Fruit fly (Drosophila melanogaster): ENCODE measurements around the gene CG11247.

The CG11247 gene

DNA sequence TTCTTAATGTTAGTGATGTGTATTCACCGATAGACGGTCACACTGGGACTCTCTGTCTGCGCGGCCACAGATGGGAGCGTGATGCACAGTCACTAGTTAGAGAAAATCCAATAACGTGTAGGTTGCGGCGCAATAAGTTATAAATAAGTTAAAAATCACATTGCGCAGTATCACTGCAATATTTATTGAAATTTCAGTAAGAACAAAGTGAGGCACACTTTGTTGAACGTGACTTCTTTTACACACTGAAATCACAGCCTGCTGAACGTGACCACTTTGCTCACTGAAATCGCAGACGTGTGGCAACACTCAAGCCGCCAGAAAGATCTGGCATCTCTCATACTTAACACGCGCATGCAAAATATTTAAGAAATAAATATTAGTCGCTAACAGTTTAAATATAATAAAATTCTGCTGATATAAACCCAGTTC, at the start of gene CG11247, which contains the start of gene Polr2H (continued):
- TF ChIP-seq Myb (GFP tag; optimal IDR thresholded peaks at IDR 0.05) = peak; percentile 83
- peak; percentile 95 for TF ChIP-seq CG6272 (GFP tag; IDR thresholded peaks at IDR 0.05)
- peak; percentile 92 for TF ChIP-seq tgo (GFP tag; IDR thresholded peaks at IDR 0.05)
- TF ChIP-seq dimm (GFP tag; IDR thresholded peaks at IDR 0.05) = peak; percentile 69
- TF ChIP-seq tio (GFP tag; optimal IDR thresholded peaks at IDR 0.05) = peak; percentile 86
- peak; percentile 92 for TF ChIP-seq Rx (GFP tag; IDR thresholded peaks at IDR 0.05)
- TF ChIP-seq Bgb (GFP tag; IDR thresholded peaks at IDR 0.05; ENCODE audit: partially characterized antibody) = peak; percentile 67
- TF ChIP-seq CG3065 (GFP tag; optimal IDR thresholded peaks at IDR 0.05) = peak; percentile 84
- peak; percentile 88 for TF ChIP-seq ara (GFP tag; IDR thresholded peaks at IDR 0.05)
- peak; percentile 100 for TF ChIP-seq CG31441 (GFP tag; IDR thresholded peaks at IDR 0.05)
- no peak for TF ChIP-seq CG6813 (GFP tag; optimal IDR thresholded peaks at IDR 0.05)
- peak; percentile 90 for TF ChIP-seq CG9797 (GFP tag; optimal IDR thresholded peaks at IDR 0.05)
- TF ChIP-seq CG7556 (GFP tag; optimal IDR thresholded peaks at IDR 0.05) = peak; percentile 66
- TF ChIP-seq CG4328 (GFP tag; optimal IDR thresholded peaks at IDR 0.05) = peak; percentile 69
- peak; percentile 93 for TF ChIP-seq BEAF-32 (GFP tag; optimal IDR thresholded peaks at IDR 0.05)
- TF ChIP-seq CG16813 (GFP tag; IDR thresholded peaks at IDR 0.05; ENCODE audit: partially characterized antibody) = peak; percentile 86
- peak; percentile 41; the same call in 1 of the 2 replicates for TF ChIP-seq Dip2 (GFP tag; IDR thresholded peaks at IDR 0.05)
- peak; percentile 78 for TF ChIP-seq Fer2 (tag; optimal IDR thresholded peaks at IDR 0.05)
- TF ChIP-seq CG18764 (GFP tag; optimal IDR thresholded peaks at IDR 0.05) = peak; percentile 88
- TF ChIP-seq H2.0 (GFP tag; IDR thresholded peaks at IDR 0.05) = peak; percentile 89
- peak; percentile 84 for TF ChIP-seq crc (GFP tag; optimal IDR thresholded peaks at IDR 0.05)
- peak; percentile 91 for TF ChIP-seq CG4820 (GFP tag; optimal IDR thresholded peaks at IDR 0.05)
- peak; percentile 79 for TF ChIP-seq Elba2 (GFP tag; optimal IDR thresholded peaks at IDR 0.05)
- peak; percentile 86 for TF ChIP-seq CG17328 (GFP tag; IDR thresholded peaks at IDR 0.05)
- peak; percentile 96 for TF ChIP-seq Gug (GFP tag; IDR thresholded peaks at IDR 0.05)
- TF ChIP-seq CG4404 (GFP tag; IDR thresholded peaks at IDR 0.05) = peak; percentile 95
- peak; percentile 94 for TF ChIP-seq Antp (GFP tag; optimal IDR thresholded peaks at IDR 0.05)
- 0 out of 3 replicates have a peak, but pooled peaks have one; percentile 34 for TF ChIP-seq z (GFP tag; IDR thresholded peaks at IDR 0.05)
- peak; percentile 76 for TF ChIP-seq CG12299 (tag; optimal IDR thresholded peaks at IDR 0.05)
- peak; percentile 60 for TF ChIP-seq CG13296 (GFP tag; optimal IDR thresholded peaks at IDR 0.05)
- TF ChIP-seq kah (GFP tag; optimal IDR thresholded peaks at IDR 0.05) = peak; percentile 6
- peak; percentile 68 for TF ChIP-seq Nf-YA (GFP tag; IDR thresholded peaks at IDR 0.05)
- TF ChIP-seq CG17829 (tag; optimal IDR thresholded peaks at IDR 0.05) = peak; percentile 89
- TF ChIP-seq jigr1 (GFP tag; IDR thresholded peaks at IDR 0.05) = peak; percentile 87
- TF ChIP-seq CG2199 (GFP tag; IDR thresholded peaks at IDR 0.05) = peak; percentile 90
- peak; percentile 85 for TF ChIP-seq CG4282 (GFP tag; optimal IDR thresholded peaks at IDR 0.05)
- peak; percentile 58 for TF ChIP-seq CG34224 (GFP tag; IDR thresholded peaks at IDR 0.05; ENCODE audit: partially characterized antibody)
- no peak for TF ChIP-seq prd (optimal IDR thresholded peaks at IDR 0.05)
- TF ChIP-seq prd (GFP tag; IDR thresholded peaks at IDR 0.05) = peak; percentile 97
- peak; percentile 41 to 98 for TF ChIP-seq tll (GFP tag; optimal IDR thresholded peaks at IDR 0.05)
- TF ChIP-seq CG8944 (GFP tag; optimal IDR thresholded peaks at IDR 0.05) = peak; percentile 95
- TF ChIP-seq fd102C (GFP tag; optimal IDR thresholded peaks at IDR 0.05) = no peak
- peak; percentile 60 for TF ChIP-seq CG7271 (tag; optimal IDR thresholded peaks at IDR 0.05)
- TF ChIP-seq CG11695 (GFP tag; IDR thresholded peaks at IDR 0.05) = peak; percentile 76; the same call in 2 of the 3 replicates
- TF ChIP-seq CG2116 (GFP tag; optimal IDR thresholded peaks at IDR 0.05) = peak; percentile 83
- peak; percentile 86 for TF ChIP-seq wdn (GFP tag; IDR thresholded peaks at IDR 0.05)
- peak; percentile 91 for TF ChIP-seq CG14667 (GFP tag; IDR thresholded peaks at IDR 0.05)
- TF ChIP-seq lab (GFP tag; optimal IDR thresholded peaks at IDR 0.05) = peak; percentile 83
- peak; percentile 70; the same call in 1 of the 2 replicates for TF ChIP-seq Lim3 (GFP tag; IDR thresholded peaks at IDR 0.05)
- peak; percentile 89 for TF ChIP-seq Sox102F (GFP tag; optimal IDR thresholded peaks at IDR 0.05)
- peak; percentile 96 for TF ChIP-seq Mad (GFP tag; optimal IDR thresholded peaks at IDR 0.05)
